Worm (Caenorhabditis elegans) whole organism, L3 larva: ENCODE results near the gene znfx-1.

Experiments
- jun-1 ChIP-seq: fragments of 150-350 bp; optimal IDR thresholded peaks from 2 replicates; lab custom pipeline; 2014; ENCODE audit warnings: missing biosample characterization, missing genetic modification reagents, missing genetic modification characterization
- nhr-28 ChIP-seq: fragments of 150-350 bp; optimal IDR thresholded peaks from 2 replicates; lab custom pipeline; 2014; ENCODE audit warnings: missing biosample characterization, missing genetic modification characterization

DNA sequence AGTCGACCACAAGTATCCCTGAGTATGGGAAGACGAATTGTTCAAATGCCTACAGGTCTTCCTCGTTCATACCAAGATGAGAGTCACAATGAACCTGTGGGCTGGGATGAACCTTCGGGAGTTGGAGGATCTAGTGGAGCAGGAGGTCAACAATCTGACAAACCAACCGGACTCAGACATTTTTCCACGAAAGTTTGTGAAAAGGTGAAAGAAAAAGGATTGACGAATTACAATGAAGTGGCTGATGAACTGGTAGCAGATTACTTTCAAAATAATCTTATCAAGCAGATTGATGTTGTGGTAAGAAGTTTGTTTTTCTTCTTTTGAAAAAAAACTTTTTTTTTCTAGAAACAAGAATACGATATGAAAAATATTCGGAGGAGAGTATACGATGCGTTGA is 43.4 kb upstream of the znfx-1 start:
- no peak for TF ChIP-seq nhr-28 (tag; lab: Kevin White, UChicago)
- TF ChIP-seq jun-1 (tag; lab: Kevin White, UChicago) = no peak
